Worm (Caenorhabditis elegans) whole organism, mixed stage, embryonic: Measurements from ENCODE around the gene C04E7.1.
"Not testable (repeated sequence)": the region's sequence is repeated elsewhere in the genome, so short reads cannot be mapped to it uniquely, and the experiment has no call there.

ENCODE experiments used
- mep-1 ChIP-seq: fragments of 150-350 bp; optimal IDR thresholded peaks from 2 replicates; lab custom pipeline; 2017; ENCODE audit warnings: missing biosample characterization, missing genetic modification reagents, missing genetic modification characterization, inconsistent platforms
- mls-2 ChIP-seq: sonication (generic microtip); optimal IDR thresholded peaks from 2 replicates; lab custom pipeline; 2016; ENCODE audit warnings: mild to moderate bottlenecking, missing genetic modification characterization, moderate library complexity, missing compliant biosample characterization

DNA sequence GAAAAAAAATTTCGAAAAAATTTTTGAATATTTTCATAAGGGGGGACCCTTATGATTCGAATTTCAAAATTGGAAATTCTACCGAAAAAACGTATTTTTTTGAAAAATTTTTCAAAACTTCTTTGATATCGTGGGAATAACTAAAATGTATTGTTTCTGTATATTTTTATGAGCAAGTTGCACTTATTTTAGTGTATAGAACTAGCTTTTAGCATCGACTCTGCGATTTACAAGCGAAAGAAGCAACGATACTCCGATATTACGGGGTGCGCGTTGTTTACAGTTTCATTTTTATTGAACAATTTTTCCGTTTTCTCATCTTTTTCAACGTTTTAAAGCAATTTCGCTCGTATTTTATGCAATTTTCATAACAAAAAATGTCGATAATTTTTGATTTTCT is 35.7 kb upstream of the C04E7.1 start, which contains the start of gene M02E1.3:
- TF ChIP-seq mls-2; mep-1 (tag; lab: Kevin White, UChicago): not testable (repeated sequence)
